Fruit fly (Drosophila melanogaster): ENCODE results near the gene CG14322.

CG14322 gene

DNA sequence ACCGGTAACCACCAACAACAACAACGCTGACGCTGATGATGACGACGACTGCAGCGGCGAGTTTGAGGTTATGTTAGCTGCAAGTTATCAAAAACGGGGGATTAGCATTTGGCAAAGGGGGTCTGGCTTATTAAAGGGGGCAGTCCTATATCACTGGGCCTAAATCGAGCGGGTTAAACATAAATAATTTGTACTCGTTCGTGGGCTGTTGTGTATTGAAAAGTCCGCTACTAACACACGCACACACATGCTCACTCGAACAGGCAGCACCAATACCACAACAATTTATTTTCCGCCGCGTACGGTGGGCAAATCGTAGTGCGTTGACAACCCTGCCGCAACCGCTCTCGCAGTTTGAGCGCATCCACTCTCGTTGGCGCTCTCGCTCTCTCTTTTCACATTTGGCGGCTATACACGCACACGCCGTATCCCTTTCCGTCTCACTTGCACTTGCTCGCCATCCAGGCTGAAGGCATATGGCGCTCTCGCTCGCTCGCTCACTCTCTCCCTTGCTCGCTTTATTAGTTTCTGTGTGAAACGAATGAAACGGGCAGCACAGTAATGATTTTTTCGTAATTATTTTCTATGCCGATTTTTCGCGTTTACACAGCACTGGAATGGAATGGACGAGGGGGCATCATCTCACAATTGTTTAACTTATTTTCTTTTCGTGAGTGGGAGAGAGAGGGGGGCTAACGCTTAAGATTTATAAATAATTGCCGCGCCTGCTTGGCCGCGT, 69.5 kb downstream of the CG14322 start (continued):
- TF ChIP-seq pros (GFP tag; optimal IDR thresholded peaks at IDR 0.05) (peak; percentile 68), Dad (GFP tag; optimal IDR thresholded peaks at IDR 0.05) (no peak), nau (GFP tag; optimal IDR thresholded peaks at IDR 0.05) (peak; percentile 34), ac (GFP tag; optimal IDR thresholded peaks at IDR 0.05) (peak; percentile 24), jing (GFP tag; optimal IDR thresholded peaks at IDR 0.05) (no peak), run (tag; optimal IDR thresholded peaks at IDR 0.05) (peak; percentile 37), fru (optimal IDR thresholded peaks at IDR 0.05) (no peak), Trl (optimal IDR thresholded peaks at IDR 0.05) (peak; percentile 98), Trl (GFP tag; optimal IDR thresholded peaks at IDR 0.05) (peak; percentile 80), CG18764 (GFP tag; optimal IDR thresholded peaks at IDR 0.05) (no peak), CG13894 (tag; optimal IDR thresholded peaks at IDR 0.05) (peak; percentile 37), klu (GFP tag; IDR thresholded peaks at IDR 0.05) (no peak), CG15514 (GFP tag; optimal IDR thresholded peaks at IDR 0.05) (peak; percentile 47), oc (tag; optimal IDR thresholded peaks at IDR 0.05) (peak; percentile 29), ERR (GFP tag; optimal IDR thresholded peaks at IDR 0.05) (peak; percentile 61), NK7.1 (GFP tag; optimal IDR thresholded peaks at IDR 0.05) (peak; percentile 9), CG10543 (GFP tag; optimal IDR thresholded peaks at IDR 0.05) (peak; percentile 85), corto (GFP tag; optimal IDR thresholded peaks at IDR 0.05) (peak; percentile 41), ssp (GFP tag; IDR thresholded peaks at IDR 0.05) (no peak), exex (tag; optimal IDR thresholded peaks at IDR 0.05) (peak; percentile 62), stwl (tag; optimal IDR thresholded peaks at IDR 0.05) (peak; percentile 46), CG9727 (GFP tag; optimal IDR thresholded peaks at IDR 0.05) (peak; percentile 14), zfh2 (GFP tag; optimal IDR thresholded peaks at IDR 0.05) (peak; percentile 51), dysf (GFP tag; IDR thresholded peaks at IDR 0.05) (no peak), Hr39 (optimal IDR thresholded peaks at IDR 0.05) (no peak), cad (GFP tag; optimal IDR thresholded peaks at IDR 0.05) (peak; percentile 49), sd (tag; optimal IDR thresholded peaks at IDR 0.05) (peak; percentile 38), D (optimal IDR thresholded peaks at IDR 0.05) (no peak), D (GFP tag; optimal IDR thresholded peaks at IDR 0.05) (no peak), chm (GFP tag; IDR thresholded peaks at IDR 0.05) (no peak), cg (GFP tag; optimal IDR thresholded peaks at IDR 0.05) (peak; percentile 96), CG9817 (tag; optimal IDR thresholded peaks at IDR 0.05) (no peak), NC2β (GFP tag; optimal IDR thresholded peaks at IDR 0.05) (peak; percentile 44), CG13296 (GFP tag; optimal IDR thresholded peaks at IDR 0.05) (peak; percentile 38), YL-1 (GFP tag; optimal IDR thresholded peaks at IDR 0.05) (peak; percentile 49), chn (GFP tag; optimal IDR thresholded peaks at IDR 0.05) (peak; percentile 34), CG16863 (GFP tag; optimal IDR thresholded peaks at IDR 0.05) (peak; percentile 36), CG6854 (GFP tag; optimal IDR thresholded peaks at IDR 0.05) (peak; percentile 30), Sry-δ (GFP tag; optimal IDR thresholded peaks at IDR 0.05) (peak; percentile 7), CG2116 (GFP tag; optimal IDR thresholded peaks at IDR 0.05) (peak; percentile 49), da (GFP tag; optimal IDR thresholded peaks at IDR 0.05) (no peak), Nf-YB (GFP tag; optimal IDR thresholded peaks at IDR 0.05) (peak; percentile 31), gsb-n (tag; optimal IDR thresholded peaks at IDR 0.05) (peak; percentile 68), CG12769 (tag; optimal IDR thresholded peaks at IDR 0.05) (peak; percentile 91), CG7745 (tag; optimal IDR thresholded peaks at IDR 0.05) (peak; percentile 16), CG17385 (GFP tag; optimal IDR thresholded peaks at IDR 0.05) (peak; percentile 49), CG9932 (GFP tag; IDR thresholded peaks at IDR 0.05) (no peak), dm (GFP tag; optimal IDR thresholded peaks at IDR 0.05) (peak; percentile 50), Neu2 (GFP tag; optimal IDR thresholded peaks at IDR 0.05; ENCODE audit: borderline replicate concordance) (no peak), Rx (GFP tag; IDR thresholded peaks at IDR 0.05) (no peak), pzg (GFP tag; optimal IDR thresholded peaks at IDR 0.05) (peak; percentile 36)
